Worm (Caenorhabditis elegans): Measurements from ENCODE around the gene mtr-4.

DNA sequence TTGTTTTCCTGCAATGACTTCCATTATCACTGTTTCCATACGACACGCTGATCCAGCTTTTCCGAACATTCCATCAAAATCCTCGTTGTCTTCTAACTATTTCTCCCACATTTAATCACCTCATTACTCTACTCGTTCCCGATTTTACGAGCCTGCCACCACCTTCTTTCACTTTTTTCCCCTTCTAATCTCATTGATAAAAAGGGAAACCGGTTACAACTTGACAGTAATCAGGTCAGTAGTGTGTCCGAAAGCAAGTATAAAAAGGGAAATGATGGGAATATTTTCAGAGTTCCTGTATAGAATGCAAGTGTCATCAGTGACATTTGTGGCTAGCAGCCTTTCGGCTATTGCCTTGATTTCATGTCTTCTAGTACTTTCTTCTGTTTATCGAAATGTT, 3.9 kb upstream of the mtr-4 start, which contains the start of gene col-123:
- TF ChIP-seq egl-27 (tag; optimal IDR thresholded peaks at IDR 0.05) (no peak), unc-39 (tag; optimal IDR thresholded peaks at IDR 0.05) (no peak), nhr-11 (tag; optimal IDR thresholded peaks at IDR 0.05) (no peak), ZK546.5 (tag; optimal IDR thresholded peaks at IDR 0.05) (no peak), unc-55 (GFP tag; optimal IDR thresholded peaks at IDR 0.05) (no peak), lin-11 (tag; optimal IDR thresholded peaks at IDR 0.05) (no peak), ztf-11 (tag; optimal IDR thresholded peaks at IDR 0.05) (no peak), nhr-23 (tag; optimal IDR thresholded peaks at IDR 0.05) (no peak), snpc-4 (tag; optimal IDR thresholded peaks at IDR 0.05) (no peak), ama-1 (optimal IDR thresholded peaks at IDR 0.05) (no peak), ceh-16 (tag; optimal IDR thresholded peaks at IDR 0.05) (no peak), aly-2 (tag; optimal IDR thresholded peaks at IDR 0.05) (no peak), mdl-1 (tag; optimal IDR thresholded peaks at IDR 0.05) (no peak)

Data from whole organism, L2 larva.